Fruit fly (Drosophila melanogaster) ovary, adult (tissue): ENCODE measurements around the gene Nedd8.

Experiments used
- CG17801 ChIP-seq: fragments of 200-800 bp; optimal IDR thresholded peaks from 2 replicates; lab custom pipeline; 2019; ENCODE audit warnings: missing biosample characterization, mild to moderate bottlenecking, missing genetic modification characterization, moderate library complexity; ENCODE audit not compliant: partially characterized antibody

Gene Nedd8

DNA sequence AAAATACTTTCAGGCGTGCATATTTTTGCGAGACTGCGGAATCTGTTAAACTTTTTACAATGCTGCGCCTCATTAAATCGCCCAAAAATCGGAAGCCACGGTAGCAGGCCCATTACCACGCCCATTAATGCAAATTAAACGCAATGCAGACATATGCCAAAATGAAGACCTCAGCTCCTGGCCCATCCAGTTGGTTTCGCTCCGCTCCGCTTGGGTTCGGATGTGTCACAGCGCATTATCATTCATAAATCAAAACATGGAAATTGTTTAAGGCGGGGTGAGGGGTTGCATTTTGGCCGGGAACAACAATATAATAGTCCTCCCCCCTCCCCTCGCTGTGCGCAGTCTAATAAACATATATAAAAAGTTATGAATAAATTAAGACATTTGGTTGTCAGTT is 23.7 kb downstream of the Nedd8 start:
- TF ChIP-seq CG17801 (GFP tag; lab: Kevin White, UChicago) = no peak

DNA sequence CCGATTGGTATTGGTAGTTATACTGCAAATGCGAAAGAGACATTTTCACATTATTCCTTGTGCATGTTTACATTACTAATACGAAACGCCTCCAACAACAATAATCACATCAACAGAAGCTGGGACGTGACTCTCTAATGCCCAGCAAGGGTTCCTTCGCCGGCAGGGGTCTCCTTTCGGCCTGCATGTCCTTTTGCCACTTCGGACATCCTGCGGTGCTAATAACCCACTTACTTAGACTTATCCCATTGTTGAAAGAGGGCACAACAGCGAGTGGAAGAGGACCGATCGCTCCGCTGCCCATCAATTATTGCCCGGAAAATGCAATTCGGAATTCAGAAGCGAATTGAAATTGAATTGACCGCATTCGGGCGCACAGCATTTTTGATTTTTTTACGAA is 25.7 kb downstream of the Nedd8 start:
- no peak for TF ChIP-seq CG17801 (GFP tag; lab: Kevin White, UChicago)

DNA sequence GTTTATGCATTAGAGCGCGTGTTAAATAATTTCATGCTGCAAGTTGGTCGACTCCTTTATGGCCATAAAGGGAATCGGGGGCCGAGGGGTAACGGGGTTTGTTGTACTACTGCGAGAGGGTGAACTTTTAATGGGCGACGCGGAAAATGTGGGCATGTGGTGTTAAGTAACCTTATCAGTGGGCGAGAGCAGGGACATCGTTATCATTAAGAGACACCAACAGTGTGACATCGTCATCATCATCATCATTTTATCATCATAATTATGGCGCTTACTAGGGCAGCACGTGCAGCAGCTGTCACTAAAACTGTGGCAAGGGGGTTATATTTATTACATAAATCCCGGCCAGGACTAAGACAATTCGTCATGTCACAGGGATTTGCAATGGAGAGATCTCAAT is 26.2 kb downstream of the Nedd8 start:
- no peak for TF ChIP-seq CG17801 (GFP tag; lab: Kevin White, UChicago)

DNA sequence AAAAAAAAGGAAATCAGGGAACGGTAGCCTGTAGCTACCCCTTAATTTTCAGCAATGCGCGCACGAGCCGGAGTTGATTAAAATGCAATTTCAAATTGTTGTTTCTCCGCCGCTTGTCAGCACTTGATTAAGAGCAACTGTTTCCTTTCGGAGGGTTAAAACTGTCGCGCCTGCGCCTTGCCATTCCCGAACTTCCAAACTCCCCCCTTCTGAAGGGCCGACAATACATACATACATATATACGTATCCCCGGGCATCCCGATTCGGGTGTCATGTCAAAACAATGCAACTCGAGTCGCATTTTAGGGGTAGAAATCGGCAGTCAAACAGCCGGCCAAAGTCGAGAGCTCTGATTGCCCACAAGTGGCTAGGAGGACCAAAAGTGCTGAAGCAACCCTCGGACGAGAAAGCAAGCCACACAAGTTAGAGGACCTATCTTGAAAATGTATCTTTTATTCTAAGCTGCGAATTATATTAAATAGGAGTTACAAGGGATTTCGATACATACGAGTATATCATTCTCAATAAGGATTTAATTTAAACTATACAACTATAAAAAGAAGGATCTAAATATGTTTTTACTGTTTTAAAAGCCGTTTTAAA is 26.9 kb downstream of the Nedd8 start:
- no peak for TF ChIP-seq CG17801 (GFP tag; lab: Kevin White, UChicago)

DNA sequence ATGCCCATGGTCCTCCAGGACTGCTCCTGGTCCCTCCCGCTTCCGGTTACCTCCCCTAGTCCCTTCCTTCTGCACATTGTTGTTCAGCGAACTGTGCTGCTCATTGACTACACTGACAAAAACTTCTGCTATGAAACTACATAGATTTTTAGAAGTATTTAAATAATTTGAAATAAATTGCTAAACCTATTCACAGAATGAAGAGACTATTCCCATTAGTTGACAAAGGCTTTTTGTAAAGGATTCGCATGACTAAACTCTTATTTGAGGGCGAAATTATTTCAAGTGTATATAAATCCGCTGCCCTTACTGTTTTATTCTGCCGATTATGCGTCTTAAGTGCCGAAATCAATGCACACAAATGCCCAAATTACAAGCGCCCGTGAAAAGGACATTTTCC is 30.4 kb downstream of the Nedd8 start:
- no peak for TF ChIP-seq CG17801 (GFP tag; lab: Kevin White, UChicago)

DNA sequence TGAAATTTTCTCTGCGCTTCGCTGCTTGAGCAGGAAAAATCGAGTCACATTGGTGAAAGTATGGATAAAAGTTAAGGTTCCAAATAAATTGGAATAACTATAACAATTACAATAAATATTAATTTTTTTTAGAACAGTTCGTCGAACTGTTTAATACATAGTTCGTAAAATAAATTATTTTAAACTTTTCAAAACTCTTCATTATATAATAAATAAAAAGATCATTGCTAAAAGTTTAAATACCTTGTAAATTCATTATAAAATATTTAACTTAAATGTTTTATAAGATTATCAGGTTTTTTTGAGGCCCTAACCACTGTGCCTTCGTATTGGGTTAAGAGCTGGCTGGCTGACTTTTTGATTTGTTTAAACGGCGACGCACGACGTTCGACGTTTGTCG is 32.2 kb downstream of the Nedd8 start:
- TF ChIP-seq CG17801 (GFP tag; lab: Kevin White, UChicago) = no peak

DNA sequence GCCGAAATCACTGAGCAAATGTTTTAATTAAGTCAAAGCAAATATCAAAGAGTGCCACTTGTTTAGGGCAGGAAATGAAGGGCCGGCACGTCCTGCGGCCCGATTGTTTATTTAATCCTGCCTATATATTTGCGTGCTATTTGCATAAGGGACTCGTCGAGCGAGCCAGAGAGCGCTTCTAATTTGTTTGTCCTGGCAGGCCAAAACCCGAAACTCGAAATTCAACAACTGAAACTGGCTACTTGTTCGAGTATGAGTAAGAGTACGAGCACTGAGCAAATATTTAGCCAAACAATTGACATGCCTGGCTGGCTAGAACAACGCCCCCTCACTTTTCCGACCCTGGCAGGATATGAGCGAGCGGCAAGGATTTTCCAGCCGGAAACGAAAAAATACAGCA is 34.1 kb downstream of the Nedd8 start:
- TF ChIP-seq CG17801 (GFP tag; lab: Kevin White, UChicago) = no peak

DNA sequence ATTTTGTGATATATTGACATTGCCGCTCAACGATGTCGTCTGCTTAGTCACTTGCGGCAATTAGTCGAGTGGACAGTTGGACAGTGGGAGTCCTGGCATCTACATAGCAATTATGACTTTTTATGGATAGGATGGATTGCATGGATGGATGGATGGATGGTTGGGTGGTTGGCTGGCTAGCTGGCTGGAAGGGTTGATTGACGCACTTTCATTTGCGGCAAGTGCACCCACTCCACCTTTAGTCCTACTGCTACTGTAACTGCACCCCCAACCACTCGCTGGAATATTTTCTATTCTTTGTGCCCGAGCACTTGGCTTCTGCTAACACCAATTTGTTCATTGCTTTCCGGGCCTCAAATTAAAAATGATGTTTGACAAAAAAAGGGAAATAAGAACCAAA is 36.8 kb downstream of the Nedd8 start:
- TF ChIP-seq CG17801 (GFP tag; lab: Kevin White, UChicago) = no peak

DNA sequence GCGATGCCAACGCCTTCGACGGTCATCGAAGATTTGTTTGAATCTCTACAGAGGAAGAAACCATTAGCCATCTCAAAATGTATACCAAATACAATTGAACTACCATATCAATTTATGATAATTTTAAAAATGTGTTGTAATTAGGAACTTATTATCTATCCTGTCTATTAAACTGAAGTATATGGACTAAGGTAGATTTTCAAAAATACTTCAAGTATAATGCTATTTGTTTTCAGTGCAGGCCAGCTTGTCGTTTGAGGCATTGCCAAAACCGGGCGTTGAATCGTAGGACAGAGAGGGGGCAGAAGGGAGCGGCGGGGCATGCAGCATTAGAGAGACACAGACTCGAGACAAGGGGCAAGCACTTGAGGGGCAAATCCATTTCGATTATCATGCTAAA is 44.1 kb downstream of the Nedd8 start:
- no peak for TF ChIP-seq CG17801 (GFP tag; lab: Kevin White, UChicago)

DNA sequence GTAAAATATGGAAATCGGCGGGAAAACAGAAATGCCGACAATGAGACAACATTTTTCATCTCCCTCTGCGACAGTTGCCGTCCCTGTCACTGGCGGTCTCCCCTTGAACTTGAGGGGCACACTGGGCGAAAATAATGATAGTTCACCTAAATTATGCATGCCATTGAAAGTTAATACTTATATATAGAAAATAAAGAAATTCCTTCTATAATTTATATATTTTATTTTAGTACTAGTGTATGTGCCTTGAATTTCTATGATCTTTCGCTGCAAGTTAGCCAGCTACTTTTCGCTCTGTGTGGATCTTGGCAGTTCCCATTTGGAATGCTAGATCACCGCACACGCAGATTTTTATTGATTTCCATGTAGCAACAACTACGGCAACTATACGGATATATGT is 45.0 kb downstream of the Nedd8 start:
- no peak for TF ChIP-seq CG17801 (GFP tag; lab: Kevin White, UChicago)
